Fruit fly (Drosophila melanogaster) whole organism, adult: ENCODE data around the gene RpS25.

Source experiments
- CG14711 ChIP-seq: fragments of 200-800 bp; sonication (Bioruptor generic); optimal IDR thresholded peaks from 2 replicates; lab custom pipeline; 2018; ENCODE audit warnings: missing biosample characterization, mild to moderate bottlenecking, missing genetic modification characterization, moderate library complexity
- CG7045 ChIP-seq: fragments of 200-800 bp; sonication (Bioruptor generic); optimal IDR thresholded peaks from 2 replicates; lab custom pipeline; 2017; ENCODE audit warnings: missing biosample characterization, mild to moderate bottlenecking, missing genetic modification characterization
- CG7101 ChIP-seq: fragments of 200-800 bp; sonication (Bioruptor generic); optimal IDR thresholded peaks from 2 replicates; lab custom pipeline; 2018; ENCODE audit warnings: missing biosample characterization, mild to moderate bottlenecking, missing genetic modification characterization, moderate library complexity
- Clk ChIP-seq: fragments of 200-800 bp; sonication (Bioruptor generic); optimal IDR thresholded peaks from 2 replicates; lab custom pipeline; 2017; ENCODE audit warnings: missing biosample characterization, missing genetic modification characterization
- Hr96 ChIP-seq: fragments of 200-800 bp; sonication (Bioruptor generic); optimal IDR thresholded peaks from 2 replicates; lab custom pipeline; 2016; ENCODE audit warnings: missing biosample characterization, missing genetic modification characterization
- Mnt ChIP-seq: fragments of 200-800 bp; sonication (Bioruptor generic); optimal IDR thresholded peaks from 2 replicates; lab custom pipeline; 2016; ENCODE audit warnings: missing biosample characterization, mild to moderate bottlenecking, missing genetic modification characterization
- cic ChIP-seq: fragments of 200-800 bp; sonication (Bioruptor generic); optimal IDR thresholded peaks from 2 replicates; lab custom pipeline; 2017; ENCODE audit warnings: missing biosample characterization, mild to moderate bottlenecking, missing genetic modification characterization, moderate library complexity
- cnc ChIP-seq, 2 experiments: fragments of >200 bp; optimal IDR thresholded peaks; 2 replicates each; lab custom pipeline; 2017
- kay ChIP-seq: fragments of 200-800 bp; sonication (Bioruptor generic); peaks from one replicate; lab custom pipeline; 2016; ENCODE audit warnings: missing biosample characterization, missing genetic modification characterization, borderline replicate concordance
- ovo ChIP-seq: fragments of 200-800 bp; sonication (Bioruptor generic); optimal IDR thresholded peaks from 2 replicates; lab custom pipeline; 2016; ENCODE audit warnings: missing biosample characterization, missing genetic modification characterization
- toe ChIP-seq: fragments of 200-800 bp; sonication (Bioruptor generic); optimal IDR thresholded peaks from 2 replicates; lab custom pipeline; 2016; ENCODE audit warnings: missing biosample characterization, missing genetic modification characterization

dm6 chr3R:11175777-11176176 lies 40.3 kb downstream of the RpS25 start:
- TF ChIP-seq Hr96 (GFP tag; lab: Kevin White, UChicago) (no peak), toe (no peak), ovo (GFP tag; lab: Kevin White, UChicago) (no peak), CG14711 (tag; lab: Kevin White, UChicago) (no peak), CG7101 (tag; lab: Kevin White, UChicago) (no peak), Clk (GFP tag; lab: Kevin White, UChicago) (no peak), cnc (optimal IDR thresholded peaks at IDR 0.05; lab: Kevin White, UChicago) (no peak), kay (GFP tag; lab: Kevin White, UChicago) (no peak), cic (GFP tag; lab: Kevin White, UChicago) (no peak), CG7045 (GFP tag; lab: Kevin White, UChicago) (no peak), Mnt (no peak)
